Fruit fly (Drosophila melanogaster): ENCODE data around the gene spen.

The spen gene

dm6 chr2L:247845-248473 is 89.1 kb downstream of the spen start:
- TF ChIP-seq ovo (GFP tag; optimal IDR thresholded peaks at IDR 0.05) (no peak), CG7101 (tag; optimal IDR thresholded peaks at IDR 0.05) (peak; percentile 17), CG14711 (tag; optimal IDR thresholded peaks at IDR 0.05) (peak; percentile 24), tj (GFP tag; optimal IDR thresholded peaks at IDR 0.05) (peak; percentile 67)

dm6 chr2L:248592-248991 is 89.8 kb downstream of the spen start:
- TF ChIP-seq tj (GFP tag; optimal IDR thresholded peaks at IDR 0.05), result peak; percentile 72
- TF ChIP-seq cic (GFP tag; optimal IDR thresholded peaks at IDR 0.05), result no peak
- no peak for TF ChIP-seq toe (GFP tag; optimal IDR thresholded peaks at IDR 0.05)

dm6 chr2L:249048-249825 is 90.4 kb downstream of the spen start:
- peak; percentile 76 for TF ChIP-seq pad (GFP tag; optimal IDR thresholded peaks at IDR 0.05)
- peak; percentile 21 for TF ChIP-seq CG7101 (tag; optimal IDR thresholded peaks at IDR 0.05)
- no peak for TF ChIP-seq kay (GFP tag; ENCODE audit: borderline replicate concordance)
- TF ChIP-seq CG7045 (GFP tag; optimal IDR thresholded peaks at IDR 0.05), result peak; percentile 60
- TF ChIP-seq toe (GFP tag; optimal IDR thresholded peaks at IDR 0.05), result no peak
- no peak for TF ChIP-seq CG11617 (GFP tag; optimal IDR thresholded peaks at IDR 0.05)
- TF ChIP-seq tj (GFP tag; optimal IDR thresholded peaks at IDR 0.05), result peak; percentile 25
- TF ChIP-seq CG5204 (GFP tag; optimal IDR thresholded peaks at IDR 0.05), result no peak
- TF ChIP-seq Mnt (GFP tag; optimal IDR thresholded peaks at IDR 0.05), result peak; percentile 32
- TF ChIP-seq bab1 (GFP tag; optimal IDR thresholded peaks at IDR 0.05), result no peak
- TF ChIP-seq CG12768 (GFP tag; optimal IDR thresholded peaks at IDR 0.05), result peak; percentile 28
- no peak for TF ChIP-seq CG1620 (GFP tag; optimal IDR thresholded peaks at IDR 0.05)
- TF ChIP-seq Crg-1 (GFP tag; optimal IDR thresholded peaks at IDR 0.05), result peak; percentile 22
- TF ChIP-seq CG33017 (tag; optimal IDR thresholded peaks at IDR 0.05), result peak; percentile 11
- TF ChIP-seq CG14711 (tag; optimal IDR thresholded peaks at IDR 0.05), result peak; percentile 35
- TF ChIP-seq Clk (GFP tag; optimal IDR thresholded peaks at IDR 0.05), result no peak
- peak; percentile 18 for TF ChIP-seq ovo (GFP tag; optimal IDR thresholded peaks at IDR 0.05)
- TF ChIP-seq Hr96 (GFP tag; optimal IDR thresholded peaks at IDR 0.05), result peak; percentile 7
- no peak for TF ChIP-seq cnc (optimal IDR thresholded peaks at IDR 0.05)
- TF ChIP-seq cic (GFP tag; optimal IDR thresholded peaks at IDR 0.05), result peak; percentile 32

- TF ChIP-seq bab1 (GFP tag; optimal IDR thresholded peaks at IDR 0.05) (peak; percentile 75), CG7045 (GFP tag; optimal IDR thresholded peaks at IDR 0.05) (peak; percentile 24), Mnt (GFP tag; optimal IDR thresholded peaks at IDR 0.05) (peak; percentile 75), cnc (optimal IDR thresholded peaks at IDR 0.05) (no peak), pad (GFP tag; optimal IDR thresholded peaks at IDR 0.05) (peak; percentile 23), Hr96 (GFP tag; optimal IDR thresholded peaks at IDR 0.05) (peak; percentile 56), CG12768 (GFP tag; optimal IDR thresholded peaks at IDR 0.05) (peak; percentile 8), cic (GFP tag; optimal IDR thresholded peaks at IDR 0.05) (no peak), CG1620 (GFP tag; optimal IDR thresholded peaks at IDR 0.05) (peak; percentile 64), tj (GFP tag; optimal IDR thresholded peaks at IDR 0.05) (no peak), CG5204 (GFP tag; optimal IDR thresholded peaks at IDR 0.05) (no peak), Crg-1 (GFP tag; optimal IDR thresholded peaks at IDR 0.05) (peak; percentile 34), CG33017 (tag; optimal IDR thresholded peaks at IDR 0.05) (peak; percentile 46), CG7101 (tag; optimal IDR thresholded peaks at IDR 0.05) (peak; percentile 25), Clk (GFP tag; optimal IDR thresholded peaks at IDR 0.05) (peak; percentile 9), CG11617 (GFP tag; optimal IDR thresholded peaks at IDR 0.05) (peak; percentile 46)
Measured at dm6 chr2L:250507-251215, 91.8 kb downstream of the spen start, which contains the start of gene kis. kis (minus strand) TSS chr2L:250823.

dm6 chr2L:252174-252573 is 93.3 kb downstream of the spen start, which contains the start of gene Rpp30:
Rpp30 (minus strand) TSS chr2L:252373.
- TF ChIP-seq CG12768 (GFP tag; optimal IDR thresholded peaks at IDR 0.05) (no peak), CG7045 (GFP tag; optimal IDR thresholded peaks at IDR 0.05) (no peak), CG11617 (GFP tag; optimal IDR thresholded peaks at IDR 0.05) (no peak), bab1 (GFP tag; optimal IDR thresholded peaks at IDR 0.05) (peak; percentile 59), cnc (optimal IDR thresholded peaks at IDR 0.05) (no peak), Mnt (GFP tag; optimal IDR thresholded peaks at IDR 0.05) (peak; percentile 82), tj (GFP tag; optimal IDR thresholded peaks at IDR 0.05) (no peak)
